Fruit fly (Drosophila melanogaster) whole organism, embryonic: ENCODE results near the gene CG5171.

Experiments used
- Bteb2 ChIP-seq: fragments of 200-800 bp; sonication (Bioruptor generic); optimal IDR thresholded peaks from 2 replicates; lab custom pipeline; 2016; ENCODE audit warnings: missing biosample characterization, missing genetic modification characterization
- CG10543 ChIP-seq: fragments of 200-800 bp; sonication (Bioruptor generic); optimal IDR thresholded peaks from 3 replicates; lab custom pipeline; 2017; ENCODE audit warnings: missing biosample characterization, mild to moderate bottlenecking, missing genetic modification characterization, moderate library complexity
- CG11093 ChIP-seq: fragments of 200-800 bp; sonication (Bioruptor generic); IDR thresholded peaks from 3 replicates; pipeline ENCODE4 v1.3.6; 2022; ENCODE audit warnings: missing biosample characterization, missing genetic modification characterization
- CG13624 ChIP-seq: fragments of 200-800 bp; sonication (Bioruptor generic); optimal IDR thresholded peaks from 2 replicates; lab custom pipeline; 2016; ENCODE audit warnings: missing biosample characterization, missing genetic modification characterization
- CG14441 ChIP-seq: fragments of 200-800 bp; sonication (Bioruptor generic); IDR thresholded peaks from 2 replicates; pipeline ENCODE4 v1.3.6; 2022; ENCODE audit warnings: missing biosample characterization, missing genetic modification characterization
- CG14860 ChIP-seq: fragments of 200-800 bp; sonication (Bioruptor generic); IDR thresholded peaks from 3 replicates; pipeline ENCODE4 v1.3.6; 2022; ENCODE audit warnings: missing biosample characterization, missing genetic modification characterization; ENCODE audit not compliant: partially characterized antibody
- CG14965 ChIP-seq: fragments of 200-800 bp; sonication (Bioruptor generic); optimal IDR thresholded peaks from 2 replicates; lab custom pipeline; 2016; ENCODE audit warnings: missing biosample characterization, missing genetic modification characterization, borderline replicate concordance
- CG1647 ChIP-seq: fragments of 200-800 bp; sonication (Bioruptor generic); optimal IDR thresholded peaks from 3 replicates; lab custom pipeline; 2016; ENCODE audit warnings: missing biosample characterization, missing genetic modification characterization
- CG16815 ChIP-seq: fragments of 200-800 bp; sonication (Bioruptor generic); optimal IDR thresholded peaks from 3 replicates; lab custom pipeline; 2017; ENCODE audit warnings: missing biosample characterization, mild to moderate bottlenecking, missing genetic modification characterization
- CG17328 ChIP-seq: fragments of 200-800 bp; sonication (Bioruptor generic); IDR thresholded peaks from 2 replicates; pipeline ENCODE4 v1.3.6; 2022; ENCODE audit warnings: missing biosample characterization, missing genetic modification characterization
- CG2120 ChIP-seq: fragments of 200-800 bp; sonication (Bioruptor generic); optimal IDR thresholded peaks from 3 replicates; lab custom pipeline; 2016; ENCODE audit warnings: missing biosample characterization, missing genetic modification characterization
- CG2199 ChIP-seq: fragments of 200-800 bp; sonication (Bioruptor generic); IDR thresholded peaks from 3 replicates; pipeline ENCODE4 v1.3.6; 2022; ENCODE audit warnings: missing biosample characterization, missing genetic modification characterization
- CG4617 ChIP-seq: fragments of 200-800 bp; sonication (Bioruptor generic); optimal IDR thresholded peaks from 3 replicates; lab custom pipeline; 2016; ENCODE audit warnings: missing biosample characterization, missing genetic modification characterization, borderline replicate concordance
- CG7987 ChIP-seq: fragments of 200-800 bp; sonication (Bioruptor generic); optimal IDR thresholded peaks from 2 replicates; lab custom pipeline; 2018; ENCODE audit warnings: missing biosample characterization, mild to moderate bottlenecking, missing genetic modification characterization, moderate library complexity
- CG8089 ChIP-seq: fragments of 200-800 bp; sonication (Bioruptor generic); optimal IDR thresholded peaks from 3 replicates; lab custom pipeline; 2016; ENCODE audit warnings: missing biosample characterization, missing genetic modification characterization
- CG9932 ChIP-seq: fragments of 200-800 bp; sonication (Bioruptor generic); IDR thresholded peaks from 2 replicates; pipeline ENCODE4 v1.3.6; 2022; ENCODE audit warnings: missing biosample characterization, missing genetic modification characterization
- CHES-1-like ChIP-seq: fragments of 200-800 bp; sonication (Bioruptor generic); optimal IDR thresholded peaks from 2 replicates; lab custom pipeline; 2016; ENCODE audit warnings: missing biosample characterization, missing genetic modification characterization
- Dbx ChIP-seq: fragments of 200-800 bp; sonication (Bioruptor generic); IDR thresholded peaks from 3 replicates; pipeline ENCODE4 v1.3.6; 2022; ENCODE audit warnings: missing biosample characterization, missing genetic modification characterization
- Dp ChIP-seq: fragments of 200-800 bp; sonication (Bioruptor generic); optimal IDR thresholded peaks from 2 replicates; lab custom pipeline; 2018; ENCODE audit warnings: missing biosample characterization, mild to moderate bottlenecking, missing genetic modification characterization, moderate library complexity
- Elba2 ChIP-seq: fragments of 200-800 bp; sonication (Bioruptor generic); optimal IDR thresholded peaks from 3 replicates; lab custom pipeline; 2016; ENCODE audit warnings: missing biosample characterization, missing genetic modification characterization
- Hand ChIP-seq: fragments of 200-800 bp; sonication (Bioruptor generic); optimal IDR thresholded peaks from 2 replicates; lab custom pipeline; 2017; ENCODE audit warnings: mild to moderate bottlenecking, missing biosample characterization, missing genetic modification reagents, missing genetic modification characterization
- Hr3 ChIP-seq: fragments of 200-800 bp; sonication (Bioruptor generic); optimal IDR thresholded peaks from 3 replicates; lab custom pipeline; 2016; ENCODE audit warnings: missing biosample characterization, missing genetic modification characterization
- NC2β ChIP-seq: fragments of 200-800 bp; sonication (Bioruptor generic); optimal IDR thresholded peaks from 2 replicates; lab custom pipeline; 2016; ENCODE audit warnings: missing biosample characterization, missing genetic modification characterization
- Pdp1 ChIP-seq, 2 experiments: fragments of 200-800 bp; sonication (Bioruptor generic); optimal IDR thresholded peaks; 3 replicates each; lab custom pipeline; 2016; ENCODE audit warnings: missing biosample characterization in 2 of 2, missing genetic modification characterization in 2 of 2, mild to moderate bottlenecking in 1 of 2, moderate library complexity in 1 of 2
- Poxn ChIP-seq: fragments of 200-800 bp; sonication (Bioruptor generic); IDR thresholded peaks from 2 replicates; pipeline ENCODE4 v1.3.6; 2022; ENCODE audit warnings: missing biosample characterization, missing genetic modification characterization
- YL-1 ChIP-seq: fragments of 200-800 bp; sonication (Bioruptor generic); optimal IDR thresholded peaks from 3 replicates; lab custom pipeline; 2017; ENCODE audit warnings: missing biosample characterization, mild to moderate bottlenecking, missing genetic modification characterization
- bigmax ChIP-seq: fragments of 200-800 bp; sonication (Bioruptor generic); optimal IDR thresholded peaks from 2 replicates; lab custom pipeline; 2018; ENCODE audit warnings: missing biosample characterization, mild to moderate bottlenecking, missing genetic modification characterization
- cg ChIP-seq: fragments of 200-800 bp; sonication (Bioruptor generic); optimal IDR thresholded peaks from 3 replicates; lab custom pipeline; 2019; ENCODE audit warnings: missing biosample characterization, mild to moderate bottlenecking, missing genetic modification characterization, moderate library complexity
- chm ChIP-seq: fragments of 200-800 bp; sonication (Bioruptor generic); IDR thresholded peaks from 2 replicates; pipeline ENCODE4 v1.3.6; 2022; ENCODE audit warnings: missing biosample characterization, missing genetic modification characterization
- ci ChIP-seq: fragments of 200-800 bp; sonication (Bioruptor generic); IDR thresholded peaks from 3 replicates; pipeline ENCODE4 v1.3.6; 2022; ENCODE audit warnings: missing biosample characterization, missing genetic modification characterization
- esg ChIP-seq: fragments of 200-800 bp; sonication (Bioruptor generic); conservative IDR thresholded peaks from 2 replicates; pipeline ENCODE4 v1.3.6; 2022; ENCODE audit warnings: missing biosample characterization, missing genetic modification characterization
- exex ChIP-seq: fragments of 200-800 bp; sonication (Bioruptor generic); optimal IDR thresholded peaks from 4 replicates; lab custom pipeline; 2018; ENCODE audit warnings: missing biosample characterization, mild to moderate bottlenecking, missing genetic modification characterization, moderate library complexity
- ftz-f1 ChIP-seq: fragments of 200-800 bp; sonication (Bioruptor generic); optimal IDR thresholded peaks from 2 replicates; lab custom pipeline; 2016; ENCODE audit warnings: missing biosample characterization, missing genetic modification characterization
- gcm ChIP-seq: fragments of 200-800 bp; sonication (Bioruptor generic); optimal IDR thresholded peaks from 2 replicates; lab custom pipeline; 2019; ENCODE audit warnings: missing biosample characterization, mild to moderate bottlenecking, missing genetic modification characterization, moderate library complexity
- grn ChIP-seq: fragments of 200-800 bp; sonication (Bioruptor generic); optimal IDR thresholded peaks from 3 replicates; lab custom pipeline; 2017; ENCODE audit warnings: missing biosample characterization, missing genetic modification characterization
- gro ChIP-seq: fragments of 200-800 bp; sonication (Bioruptor generic); optimal IDR thresholded peaks from 2 replicates; lab custom pipeline; 2016; ENCODE audit warnings: missing biosample characterization, missing genetic modification characterization
- kay ChIP-seq: fragments of 200-800 bp; sonication (Bioruptor generic); optimal IDR thresholded peaks from 2 replicates; lab custom pipeline; 2016; ENCODE audit warnings: missing biosample characterization, missing genetic modification characterization
- kni ChIP-seq: fragments of 200-800 bp; sonication (Bioruptor generic); optimal IDR thresholded peaks from 3 replicates; lab custom pipeline; 2017; ENCODE audit warnings: mild to moderate bottlenecking, missing biosample characterization, missing genetic modification reagents, missing genetic modification characterization
- lab ChIP-seq: fragments of 200-800 bp; sonication (Bioruptor generic); optimal IDR thresholded peaks from 3 replicates; lab custom pipeline; 2017; ENCODE audit warnings: missing biosample characterization, missing genetic modification characterization, mild to moderate bottlenecking, moderate library complexity, missing genetic modification reagents
- luna ChIP-seq: fragments of 200-800 bp; sonication (Bioruptor generic); optimal IDR thresholded peaks from 2 replicates; lab custom pipeline; 2016; ENCODE audit warnings: missing biosample characterization, missing genetic modification characterization
- mirr ChIP-seq: fragments of 200-800 bp; sonication (Bioruptor generic); optimal IDR thresholded peaks from 3 replicates; lab custom pipeline; 2018; ENCODE audit warnings: missing biosample characterization, mild to moderate bottlenecking, missing genetic modification characterization
- nmo ChIP-seq: fragments of 200-800 bp; sonication (Bioruptor generic); optimal IDR thresholded peaks from 2 replicates; lab custom pipeline; 2018; ENCODE audit warnings: missing biosample characterization, mild to moderate bottlenecking, missing genetic modification characterization, moderate library complexity
- otp ChIP-seq: fragments of 200-800 bp; sonication (Bioruptor generic); IDR thresholded peaks from 3 replicates; pipeline ENCODE4, ENCODE4 v1.3.6; 2022; ENCODE audit warnings: missing biosample characterization, missing genetic modification characterization
- sd ChIP-seq: fragments of 200-800 bp; sonication (Bioruptor generic); optimal IDR thresholded peaks from 3 replicates; lab custom pipeline; 2018; ENCODE audit warnings: missing biosample characterization, mild to moderate bottlenecking, missing genetic modification characterization, moderate library complexity
- sisA ChIP-seq: fragments of 200-800 bp; sonication (Bioruptor generic); IDR thresholded peaks from 2 replicates; pipeline ENCODE4 v1.3.6; 2022; ENCODE audit warnings: missing biosample characterization, missing genetic modification characterization
- twi ChIP-seq: fragments of 200-800 bp; optimal IDR thresholded peaks from 2 replicates; lab custom pipeline; 2019; ENCODE audit warnings: missing biosample characterization, mild to moderate bottlenecking, missing genetic modification characterization, moderate library complexity
- unpg ChIP-seq: fragments of 200-800 bp; sonication (Bioruptor generic); optimal IDR thresholded peaks from 3 replicates; lab custom pipeline; 2018; ENCODE audit warnings: missing biosample characterization, mild to moderate bottlenecking, missing genetic modification characterization, moderate library complexity

CG5171 gene

DNA sequence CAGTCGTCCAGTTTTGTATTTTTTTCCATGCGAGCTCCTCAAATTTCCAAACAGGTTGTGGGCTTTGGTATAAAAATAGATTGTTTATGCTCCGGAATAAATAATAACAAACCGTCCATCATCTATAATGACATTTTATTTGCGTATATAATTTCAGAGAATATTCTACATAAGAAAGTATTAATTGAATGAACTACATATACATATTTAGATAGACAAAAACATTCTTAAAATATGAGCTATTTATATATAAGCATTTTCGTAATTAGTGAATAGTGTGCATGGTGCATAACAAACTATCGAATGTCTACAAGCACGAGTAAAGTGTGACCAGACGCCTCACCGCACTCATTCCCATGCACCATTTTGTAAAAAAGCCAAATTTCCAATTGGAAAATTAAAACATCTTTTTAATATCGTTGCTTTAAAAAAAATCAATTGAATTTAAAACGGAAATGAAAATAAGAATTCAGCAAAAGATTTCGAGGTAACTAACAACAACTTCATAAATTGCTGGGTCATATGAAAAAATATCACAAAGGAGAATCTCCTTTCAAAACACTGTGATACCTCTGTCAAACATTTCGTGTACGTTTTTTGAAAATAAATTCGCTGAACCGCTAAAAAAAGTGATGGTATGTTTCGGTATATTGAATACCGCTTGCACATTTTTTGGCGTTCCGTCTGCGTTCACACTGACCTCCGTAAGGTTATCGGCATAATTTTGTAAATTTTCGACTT lies 25.4 kb downstream of the CG5171 start, which contains the start of gene muc (continued):
- peak; percentile 15 for TF ChIP-seq CG13624
- no peak for TF ChIP-seq luna
- no peak for TF ChIP-seq esg (GFP tag; lab: Robert Waterston, UW)
- no peak for TF ChIP-seq Poxn
- no peak for TF ChIP-seq kay (GFP tag; lab: Kevin White, UChicago)

DNA sequence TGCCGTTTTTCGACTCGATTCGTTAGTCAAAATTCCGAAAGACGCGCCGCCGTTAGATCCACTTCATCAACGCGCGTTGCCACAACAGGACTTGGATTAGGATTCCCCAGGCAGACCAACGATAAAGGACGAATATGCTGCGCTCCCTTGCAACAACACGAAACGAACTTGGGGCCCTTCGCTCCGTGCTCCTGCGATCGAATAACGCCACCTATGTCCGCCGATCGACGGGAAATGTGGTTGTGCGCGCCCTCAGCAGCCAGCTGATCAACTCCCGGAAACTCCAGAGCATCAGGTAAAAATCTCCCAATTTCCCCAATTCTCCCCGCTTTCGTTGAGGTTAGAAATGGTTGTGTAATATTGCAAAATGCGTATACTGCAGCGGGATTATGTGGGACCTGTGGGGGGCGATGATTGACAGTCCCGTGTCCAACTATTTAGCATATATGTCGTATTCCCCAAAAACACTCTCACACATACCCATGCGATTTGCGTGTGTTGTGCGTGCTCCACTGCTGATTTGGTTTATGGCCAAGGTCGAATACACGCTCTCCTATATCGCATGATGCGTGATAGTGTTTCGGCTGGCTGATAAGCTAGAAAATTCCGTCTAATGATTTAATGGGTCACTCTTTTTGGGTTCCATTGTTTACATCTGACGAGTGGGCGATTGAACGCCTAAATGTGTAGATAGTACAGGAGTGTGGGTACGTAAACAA lies 26.1 kb downstream of the CG5171 start:
- no peak for TF ChIP-seq CG8089 (GFP tag; lab: Kevin White, UChicago)
- no peak for TF ChIP-seq NC2β (GFP tag; lab: Kevin White, UChicago)
- no peak for TF ChIP-seq CG1647
- TF ChIP-seq Bteb2 (GFP tag; lab: Kevin White, UChicago): no peak
- TF ChIP-seq CG11093 (GFP tag; lab: Robert Waterston, UW): no peak
- peak; percentile 56; the same call in 1 of the 2 replicates for TF ChIP-seq chm (GFP tag; lab: Robert Waterston, UW)
- peak; percentile 99 for TF ChIP-seq CG7987 (GFP tag; lab: Kevin White, UChicago)
- TF ChIP-seq twi (tag; lab: Kevin White, UChicago): no peak
- no peak for TF ChIP-seq CG2120 (GFP tag; lab: Kevin White, UChicago)
- 0 out of 3 replicates have a peak, but pooled peaks have one; percentile 7 for TF ChIP-seq Dbx (GFP tag; lab: Robert Waterston, UW)
- TF ChIP-seq CG4617: peak; percentile 21
- TF ChIP-seq lab (GFP tag; lab: Kevin White, UChicago): peak; percentile 43
- no peak for TF ChIP-seq CG14441 (GFP tag; lab: Robert Waterston, UW)
- TF ChIP-seq CG9932 (GFP tag; lab: Robert Waterston, UW): no peak
- TF ChIP-seq Elba2: no peak
- TF ChIP-seq Hand: peak; percentile 14
- peak; percentile 8 for TF ChIP-seq gro (GFP tag; lab: Kevin White, UChicago)
- TF ChIP-seq YL-1 (GFP tag; lab: Kevin White, UChicago): peak; percentile 29
- no peak for TF ChIP-seq otp
- no peak for TF ChIP-seq CG14965 (GFP tag; lab: Kevin White, UChicago)
- no peak for TF ChIP-seq CG16815 (GFP tag; lab: Kevin White, UChicago)
- no peak for TF ChIP-seq unpg (GFP tag; lab: Kevin White, UChicago)
- TF ChIP-seq CG2199 (GFP tag; lab: Robert Waterston, UW): no peak
- peak; percentile 89 for TF ChIP-seq bigmax (GFP tag; lab: Kevin White, UChicago)
- TF ChIP-seq CG10543 (GFP tag; lab: Kevin White, UChicago): peak; percentile 61
- peak; percentile 33 for TF ChIP-seq kni (GFP tag; lab: Kevin White, UChicago)
- no peak for TF ChIP-seq Dp
- peak; percentile 87 for TF ChIP-seq ftz-f1 (GFP tag; lab: Kevin White, UChicago)
- no peak for TF ChIP-seq gcm (GFP tag; lab: Kevin White, UChicago)
- TF ChIP-seq nmo: no peak
- peak; percentile 48; the same call in 2 of the 3 replicates for TF ChIP-seq ci (GFP tag; lab: Robert Waterston, UW)
- TF ChIP-seq grn: peak; percentile 45
- TF ChIP-seq sisA (GFP tag; lab: Robert Waterston, UW): no peak
- TF ChIP-seq Hr3 (GFP tag; lab: Kevin White, UChicago): no peak
- no peak for TF ChIP-seq CHES-1-like (GFP tag; lab: Kevin White, UChicago)
- TF ChIP-seq sd (tag; lab: Kevin White, UChicago): peak; percentile 86
- peak in 1 of 2 experiments; percentile 99 for TF ChIP-seq Pdp1 (GFP tag; optimal IDR thresholded peaks at IDR 0.05; lab: Kevin White, UChicago)
- 0 out of 2 replicates have a peak, but pooled peaks have one; percentile 4 for TF ChIP-seq CG17328 (GFP tag; lab: Robert Waterston, UW)
- TF ChIP-seq exex: peak; percentile 90
- TF ChIP-seq CG14860 (GFP tag; lab: Robert Waterston, UW): no peak
- TF ChIP-seq cg (GFP tag; lab: Kevin White, UChicago): peak; percentile 57
- TF ChIP-seq mirr: peak; percentile 73
